Fruit fly (Drosophila melanogaster): Measurements from ENCODE around the gene ninaG.

ninaG gene

DNA sequence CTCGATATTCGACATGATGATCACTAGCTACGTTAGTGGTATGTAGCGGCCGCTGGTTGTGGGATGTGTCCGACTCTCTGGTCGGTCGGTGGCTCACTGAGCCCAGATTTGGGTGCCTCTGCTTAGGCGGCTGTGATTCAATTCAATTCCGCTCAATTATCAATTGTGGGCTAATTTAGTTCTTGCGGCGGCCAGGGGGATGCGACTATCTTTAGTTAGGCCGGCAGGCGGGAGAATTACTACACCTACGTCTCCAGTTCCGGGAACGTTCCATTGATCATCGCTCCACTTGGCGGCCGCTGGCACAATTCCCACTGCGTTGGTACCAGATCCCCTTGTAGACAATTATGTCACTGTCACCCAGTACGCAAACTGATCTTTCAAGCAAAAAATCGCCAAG is 2.9 kb downstream of the ninaG start, which contains the start of the genes bumpel and CG45676:
TSS of gene bumpel (minus strand) at position 101 of the 400 bp plus-strand sequence.
TSS of gene CG45676 (plus strand) at position 318 of the 400 bp plus-strand sequence.
- TF ChIP-seq CG12768 (GFP tag; optimal IDR thresholded peaks at IDR 0.05) (peak; percentile 2), CG11617 (GFP tag; optimal IDR thresholded peaks at IDR 0.05) (no peak), ovo (GFP tag; optimal IDR thresholded peaks at IDR 0.05) (no peak)

dm6 chr3R:11412371-11412770 is 9.1 kb downstream of the ninaG start, which contains the start of gene Ipo9:
Gene Ipo9 (plus strand): TSS chr3R:11412522.
- TF ChIP-seq Clk (GFP tag; optimal IDR thresholded peaks at IDR 0.05) (no peak), bab1 (GFP tag; optimal IDR thresholded peaks at IDR 0.05) (peak; percentile 19), Crg-1 (GFP tag; optimal IDR thresholded peaks at IDR 0.05) (peak; percentile 18), Mnt (GFP tag; optimal IDR thresholded peaks at IDR 0.05) (peak; percentile 76), kay (GFP tag; ENCODE audit: borderline replicate concordance) (peak; percentile 70), CG7101 (tag; optimal IDR thresholded peaks at IDR 0.05) (peak; percentile 40), CG12768 (GFP tag; optimal IDR thresholded peaks at IDR 0.05) (no peak), cic (GFP tag; optimal IDR thresholded peaks at IDR 0.05) (peak; percentile 1), CG5204 (GFP tag; optimal IDR thresholded peaks at IDR 0.05) (no peak), tj (GFP tag; optimal IDR thresholded peaks at IDR 0.05) (no peak)

- peak; percentile 55 for TF ChIP-seq CG5204 (GFP tag; optimal IDR thresholded peaks at IDR 0.05)
- TF ChIP-seq kay (GFP tag; ENCODE audit: borderline replicate concordance): peak; percentile 76
- peak; percentile 95 for TF ChIP-seq bab1 (GFP tag; optimal IDR thresholded peaks at IDR 0.05)
- TF ChIP-seq CG11617 (GFP tag; optimal IDR thresholded peaks at IDR 0.05): peak; percentile 91
- peak; percentile 73 for TF ChIP-seq Mnt (GFP tag; optimal IDR thresholded peaks at IDR 0.05)
- peak; percentile 87 for TF ChIP-seq CG12768 (GFP tag; optimal IDR thresholded peaks at IDR 0.05)
- peak; percentile 91 for TF ChIP-seq CG33017 (tag; optimal IDR thresholded peaks at IDR 0.05)
- TF ChIP-seq CG1620 (GFP tag; optimal IDR thresholded peaks at IDR 0.05): peak; percentile 58
- TF ChIP-seq toe (GFP tag; optimal IDR thresholded peaks at IDR 0.05): peak; percentile 59
- peak; percentile 96 for TF ChIP-seq CG7101 (tag; optimal IDR thresholded peaks at IDR 0.05)
- TF ChIP-seq cic (GFP tag; optimal IDR thresholded peaks at IDR 0.05): peak; percentile 4
- TF ChIP-seq cnc (optimal IDR thresholded peaks at IDR 0.05): no peak
- TF ChIP-seq ovo (GFP tag; optimal IDR thresholded peaks at IDR 0.05): peak; percentile 71
- peak; percentile 93 for TF ChIP-seq CG14711 (tag; optimal IDR thresholded peaks at IDR 0.05)
- TF ChIP-seq Hr96 (GFP tag; optimal IDR thresholded peaks at IDR 0.05): peak; percentile 9
- peak; percentile 79 for TF ChIP-seq Crg-1 (GFP tag; optimal IDR thresholded peaks at IDR 0.05)
- peak; percentile 64 for TF ChIP-seq Clk (GFP tag; optimal IDR thresholded peaks at IDR 0.05)
- peak; percentile 92 for TF ChIP-seq CG7045 (GFP tag; optimal IDR thresholded peaks at IDR 0.05)
- TF ChIP-seq tj (GFP tag; optimal IDR thresholded peaks at IDR 0.05): peak; percentile 66
- peak; percentile 76 for TF ChIP-seq pad (GFP tag; optimal IDR thresholded peaks at IDR 0.05)
Measured at dm6 chr3R:11409667-11410137, 11.8 kb downstream of the ninaG start, which contains the start of the genes mgr and Irbp. Gene mgr (minus strand): TSS chr3R:11409875. Gene Irbp (plus strand): TSS chr3R:11410047.

- TF ChIP-seq ovo (GFP tag; optimal IDR thresholded peaks at IDR 0.05) (no peak), bab1 (GFP tag; optimal IDR thresholded peaks at IDR 0.05) (peak; percentile 48)
Measured at dm6 chr3R:11407733-11408134, 13.8 kb downstream of the ninaG start, which contains the start of gene mRpL40. Gene mRpL40 (plus strand): TSS chr3R:11407918.

- no peak for TF ChIP-seq CG5204 (GFP tag; optimal IDR thresholded peaks at IDR 0.05)
- no peak for TF ChIP-seq CG7101 (tag; optimal IDR thresholded peaks at IDR 0.05)
- TF ChIP-seq CG1620 (GFP tag; optimal IDR thresholded peaks at IDR 0.05): no peak
Measured at dm6 chr3R:11402894-11403293, 18.6 kb downstream of the ninaG start.

DNA sequence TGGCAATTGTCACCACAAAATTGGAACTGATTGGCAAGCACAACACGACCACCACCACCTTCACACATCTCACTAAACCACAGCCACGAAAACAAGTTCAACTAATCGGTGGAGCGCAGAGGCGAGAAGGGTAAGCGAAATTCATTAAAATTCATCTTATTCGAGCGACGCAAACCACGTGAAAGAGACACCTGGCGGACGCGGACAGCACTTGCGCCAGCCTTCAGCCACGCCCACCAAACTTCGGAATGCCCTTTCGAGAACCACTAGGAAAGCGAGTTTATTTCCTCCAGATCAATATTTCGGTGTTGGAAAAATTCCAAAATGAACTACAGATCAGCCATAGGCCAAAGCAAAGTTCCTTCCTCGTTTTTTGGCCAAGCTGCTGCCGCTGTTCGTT is 26.0 kb downstream of the ninaG start:
- no peak for TF ChIP-seq CG5204 (GFP tag; optimal IDR thresholded peaks at IDR 0.05)
- no peak for TF ChIP-seq tj (GFP tag; optimal IDR thresholded peaks at IDR 0.05)
- TF ChIP-seq CG7101 (tag; optimal IDR thresholded peaks at IDR 0.05): no peak
- no peak for TF ChIP-seq kay (GFP tag; ENCODE audit: borderline replicate concordance)
- TF ChIP-seq CG12768 (GFP tag; optimal IDR thresholded peaks at IDR 0.05): no peak
- TF ChIP-seq cnc (optimal IDR thresholded peaks at IDR 0.05): no peak
- TF ChIP-seq toe (GFP tag; optimal IDR thresholded peaks at IDR 0.05): no peak
- no peak for TF ChIP-seq ovo (GFP tag; optimal IDR thresholded peaks at IDR 0.05)
- TF ChIP-seq CG1620 (GFP tag; optimal IDR thresholded peaks at IDR 0.05): no peak
- no peak for TF ChIP-seq pad (GFP tag; optimal IDR thresholded peaks at IDR 0.05)
- TF ChIP-seq CG33017 (tag; optimal IDR thresholded peaks at IDR 0.05): no peak
- no peak for TF ChIP-seq CG14711 (tag; optimal IDR thresholded peaks at IDR 0.05)
- no peak for TF ChIP-seq bab1 (GFP tag; optimal IDR thresholded peaks at IDR 0.05)
- TF ChIP-seq Clk (GFP tag; optimal IDR thresholded peaks at IDR 0.05): no peak
- no peak for TF ChIP-seq Mnt (GFP tag; optimal IDR thresholded peaks at IDR 0.05)

DNA sequence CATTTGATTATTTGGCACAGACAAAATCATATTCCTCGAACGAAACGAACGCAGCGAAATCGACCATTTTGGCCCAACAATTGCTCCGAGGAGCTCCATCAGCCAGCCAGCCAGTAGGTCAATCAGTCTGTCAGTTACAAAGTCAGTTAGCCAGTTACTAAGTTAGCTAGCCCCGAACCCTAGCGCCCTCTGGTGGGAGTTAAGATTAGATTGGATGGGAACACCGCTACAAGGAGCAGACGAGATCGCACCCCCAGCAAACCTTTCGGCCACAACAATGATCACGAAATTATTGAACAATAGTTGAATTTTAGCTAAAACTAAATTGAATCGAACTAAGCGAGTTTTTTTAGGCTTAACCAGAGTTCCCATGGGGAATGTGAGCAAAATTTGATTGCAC is 27.6 kb downstream of the ninaG start:
- TF ChIP-seq kay (GFP tag; ENCODE audit: borderline replicate concordance): no peak

- TF ChIP-seq toe (GFP tag; optimal IDR thresholded peaks at IDR 0.05) (no peak), ovo (GFP tag; optimal IDR thresholded peaks at IDR 0.05) (no peak), CG7101 (tag; optimal IDR thresholded peaks at IDR 0.05) (no peak), cic (GFP tag; optimal IDR thresholded peaks at IDR 0.05) (no peak), pad (GFP tag; optimal IDR thresholded peaks at IDR 0.05) (no peak), bab1 (GFP tag; optimal IDR thresholded peaks at IDR 0.05) (no peak), Crg-1 (GFP tag; optimal IDR thresholded peaks at IDR 0.05) (no peak), Hr96 (GFP tag; optimal IDR thresholded peaks at IDR 0.05) (no peak), CG1620 (GFP tag; optimal IDR thresholded peaks at IDR 0.05) (no peak), tj (GFP tag; optimal IDR thresholded peaks at IDR 0.05) (no peak), CG12768 (GFP tag; optimal IDR thresholded peaks at IDR 0.05) (no peak), Clk (GFP tag; optimal IDR thresholded peaks at IDR 0.05) (no peak), CG7045 (GFP tag; optimal IDR thresholded peaks at IDR 0.05) (no peak)
Measured at dm6 chr3R:11392805-11393204, 28.7 kb downstream of the ninaG start.

All from whole organism, adult.